Worm (Caenorhabditis elegans) whole organism, late embryonic: ENCODE results near the gene F47H4.2.

Source experiments
- C08G9.2 ChIP-seq: sonication (generic microtip); optimal IDR thresholded peaks from 2 replicates; lab custom pipeline; 2016; ENCODE audit warnings: mild to moderate bottlenecking, missing genetic modification characterization, moderate library complexity, missing compliant biosample characterization
- C38D4.7 ChIP-seq: fragments of 200-800 bp; sonication (Bioruptor generic); optimal IDR thresholded peaks from 2 replicates; lab custom pipeline; 2018; ENCODE audit warnings: mild to moderate bottlenecking, missing genetic modification characterization, moderate library complexity, missing compliant biosample characterization
- F13H6.1 ChIP-seq: sonication (generic microtip); optimal IDR thresholded peaks from 2 replicates; lab custom pipeline; 2016; ENCODE audit warnings: missing genetic modification characterization, missing compliant biosample characterization
- K02D7.2 ChIP-seq: sonication (generic microtip); optimal IDR thresholded peaks from 2 replicates; lab custom pipeline; 2017; ENCODE audit warnings: mild to moderate bottlenecking, missing genetic modification characterization, missing compliant biosample characterization
- T23F11.4 ChIP-seq: fragments of 200-800 bp; sonication (Bioruptor generic); optimal IDR thresholded peaks from 2 replicates; lab custom pipeline; 2018; ENCODE audit warnings: mild to moderate bottlenecking, missing genetic modification characterization, missing compliant biosample characterization
- ama-1 ChIP-seq: fragments of 150-350 bp; optimal IDR thresholded peaks from 2 replicates; lab custom pipeline; 2014
- ceh-18 ChIP-seq: sonication (generic microtip); optimal IDR thresholded peaks from 2 replicates; lab custom pipeline; 2016; ENCODE audit warnings: missing genetic modification characterization, missing compliant biosample characterization
- ceh-45 ChIP-seq: fragments of 200-800 bp; sonication (Bioruptor generic); IDR thresholded peaks from 2 replicates; pipeline ENCODE4 v1.3.6; 2022; ENCODE audit warnings: missing genetic modification reagents, missing genetic modification characterization, missing compliant biosample characterization
- ceh-48 ChIP-seq: sonication (generic microtip); optimal IDR thresholded peaks from 2 replicates; lab custom pipeline; 2016; ENCODE audit warnings: missing genetic modification characterization, inconsistent platforms, missing compliant biosample characterization
- ceh-6 ChIP-seq: fragments of 200-800 bp; sonication (Bioruptor generic); optimal IDR thresholded peaks from 2 replicates; lab custom pipeline; 2018; ENCODE audit warnings: mild to moderate bottlenecking, missing genetic modification characterization, missing compliant biosample characterization
- dmd-4 ChIP-seq: sonication (generic microtip); optimal IDR thresholded peaks from 2 replicates; lab custom pipeline; 2016; ENCODE audit warnings: borderline replicate concordance, missing genetic modification characterization, missing compliant biosample characterization
- elt-4 ChIP-seq: sonication (generic microtip); optimal IDR thresholded peaks from 2 replicates; lab custom pipeline; 2016; ENCODE audit warnings: missing genetic modification characterization, missing compliant biosample characterization
- ets-4 ChIP-seq: sonication (generic microtip); optimal IDR thresholded peaks from 2 replicates; lab custom pipeline; 2016; ENCODE audit warnings: missing genetic modification characterization, missing compliant biosample characterization
- eyg-1 ChIP-seq: sonication (generic microtip); optimal IDR thresholded peaks from 2 replicates; lab custom pipeline; 2016; ENCODE audit warnings: missing genotype, missing genetic modification characterization, missing compliant biosample characterization
- fax-1 ChIP-seq: sonication (generic microtip); optimal IDR thresholded peaks from 2 replicates; lab custom pipeline; 2016; ENCODE audit warnings: missing genotype, missing genetic modification characterization, missing compliant biosample characterization
- gmeb-2 ChIP-seq: sonication (generic microtip); optimal IDR thresholded peaks from 2 replicates; lab custom pipeline; 2016; ENCODE audit warnings: missing genetic modification characterization, inconsistent platforms, missing compliant biosample characterization
- hlh-13 ChIP-seq: fragments of 200-800 bp; sonication (Bioruptor generic); optimal IDR thresholded peaks from 2 replicates; lab custom pipeline; 2018; ENCODE audit warnings: mild to moderate bottlenecking, missing genetic modification characterization, missing compliant biosample characterization
- hlh-30 ChIP-seq: sonication (generic microtip); optimal IDR thresholded peaks from 2 replicates; lab custom pipeline; 2017; ENCODE audit warnings: antibody characterized with exemption, missing genetic modification characterization, missing compliant biosample characterization; ENCODE audit not compliant: insufficient read depth
- hlh-6 ChIP-seq: sonication (generic microtip); optimal IDR thresholded peaks from 2 replicates; lab custom pipeline; 2016; ENCODE audit warnings: missing genotype, missing genetic modification characterization, missing compliant biosample characterization
- lin-11 ChIP-seq: fragments of 200-800 bp; sonication (Bioruptor generic); optimal IDR thresholded peaks from 2 replicates; lab custom pipeline; 2018; ENCODE audit warnings: mild to moderate bottlenecking, missing genetic modification characterization, missing compliant biosample characterization
- madf-2 ChIP-seq: sonication (generic microtip); optimal IDR thresholded peaks from 2 replicates; lab custom pipeline; 2017; ENCODE audit warnings: missing genetic modification characterization, missing compliant biosample characterization
- mec-3 ChIP-seq: sonication (generic microtip); optimal IDR thresholded peaks from 2 replicates; lab custom pipeline; 2016; ENCODE audit warnings: borderline replicate concordance, missing genetic modification characterization, missing compliant biosample characterization
- nfya-1 ChIP-seq: sonication (generic microtip); optimal IDR thresholded peaks from 2 replicates; lab custom pipeline; 2017; ENCODE audit warnings: missing genetic modification characterization, mild to moderate bottlenecking, missing compliant biosample characterization, antibody characterized with exemption, moderate library complexity
- nhr-11 ChIP-seq: fragments of 150-350 bp; optimal IDR thresholded peaks from 2 replicates; lab custom pipeline; 2014; ENCODE audit warnings: missing biosample characterization, missing genetic modification characterization
- pag-3 ChIP-seq: sonication (generic microtip); optimal IDR thresholded peaks from 2 replicates; lab custom pipeline; 2016; ENCODE audit warnings: missing compliant biosample characterization, missing genetic modification characterization, borderline replicate concordance
- pat-9 ChIP-seq: fragments of 200-800 bp; sonication (Bioruptor generic); optimal IDR thresholded peaks from 2 replicates; lab custom pipeline; 2018; ENCODE audit warnings: mild to moderate bottlenecking, missing genetic modification characterization, moderate library complexity, missing compliant biosample characterization
- pha-4 ChIP-seq: fragments of 150-350 bp; optimal IDR thresholded peaks from 2 replicates; lab custom pipeline; 2018; ENCODE audit warnings: missing biosample characterization, missing genetic modification reagents, missing genetic modification characterization
- pros-1 ChIP-seq: fragments of 150-350 bp; optimal IDR thresholded peaks from 2 replicates; lab custom pipeline; 2014; ENCODE audit warnings: missing biosample characterization, missing genetic modification reagents, missing genetic modification characterization
- ref-2 ChIP-seq: sonication (generic microtip); optimal IDR thresholded peaks from 2 replicates; lab custom pipeline; 2016; ENCODE audit warnings: missing genetic modification characterization, missing compliant biosample characterization
- rnt-1 ChIP-seq: sonication (generic microtip); optimal IDR thresholded peaks from 2 replicates; lab custom pipeline; 2016; ENCODE audit warnings: missing genetic modification characterization, missing compliant biosample characterization
- sox-4 ChIP-seq: sonication (generic microtip); optimal IDR thresholded peaks from 2 replicates; lab custom pipeline; 2017; ENCODE audit warnings: mild to moderate bottlenecking, missing genetic modification characterization, inconsistent platforms, missing compliant biosample characterization
- syd-9 ChIP-seq: sonication (generic microtip); optimal IDR thresholded peaks from 2 replicates; lab custom pipeline; 2016; ENCODE audit warnings: mild to moderate bottlenecking, missing genetic modification characterization, moderate library complexity, missing compliant biosample characterization
- unc-3 ChIP-seq, 2 experiments: fragments of 200-800 bp in 1 of 2; sonication (Bioruptor generic) in 1 of 2; sonication (generic microtip) in 1 of 2; conservative IDR thresholded peaks in 1 of 2; optimal IDR thresholded peaks in 1 of 2; 2 replicates each; pipeline versions ENCODE4 v1.3.6 to Lab custom; 2016 to 2022; ENCODE audit warnings: missing compliant biosample characterization in 2 of 2, missing genetic modification characterization in 2 of 2, missing genetic modification reagents in 1 of 2
- unc-42 ChIP-seq: sonication (generic microtip); optimal IDR thresholded peaks from 2 replicates; lab custom pipeline; 2016; ENCODE audit warnings: missing genotype, missing genetic modification characterization, missing compliant biosample characterization
- unc-55 ChIP-seq: sonication (generic microtip); optimal IDR thresholded peaks from 2 replicates; lab custom pipeline; 2017; ENCODE audit warnings: missing biosample characterization, missing genetic modification reagents, missing genetic modification characterization
- ztf-16 ChIP-seq: sonication (generic microtip); optimal IDR thresholded peaks from 2 replicates; lab custom pipeline; 2017; ENCODE audit warnings: missing genetic modification characterization, missing compliant biosample characterization

F47H4.2 gene

DNA sequence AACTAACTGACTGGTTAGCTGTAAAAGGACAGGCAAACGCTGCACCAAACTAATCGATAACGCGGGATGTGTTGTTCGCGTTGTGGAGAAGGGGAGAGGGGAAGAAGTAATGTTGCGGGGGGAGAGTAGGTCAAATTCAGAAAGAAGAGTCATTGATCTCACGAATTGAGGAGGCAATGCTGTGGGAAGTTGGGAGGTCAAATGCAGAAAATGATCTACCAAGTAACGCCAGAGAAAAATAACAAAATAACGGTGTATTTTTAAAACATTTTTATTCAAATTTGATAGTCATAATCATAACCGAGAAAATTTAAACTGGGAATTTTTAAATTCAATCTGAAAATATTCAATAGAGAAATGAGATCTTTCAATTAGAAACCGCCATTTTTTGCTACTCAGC is 3.0 kb upstream of the F47H4.2 start, which contains the start of gene lsy-27:
Gene lsy-27 (minus strand): TSS at position 101 of the 400 bp plus-strand sequence.
- TF ChIP-seq ceh-48 (tag; lab: Kevin White, UChicago) (no peak), fax-1 (tag; lab: Kevin White, UChicago) (no peak), sox-4 (tag; lab: Kevin White, UChicago) (no peak), elt-4 (tag; lab: Kevin White, UChicago) (no peak), ztf-16 (tag; lab: Kevin White, UChicago) (no peak), F13H6.1 (no peak), rnt-1 (tag; lab: Kevin White, UChicago) (no peak), pat-9 (tag; lab: Kevin White, UChicago) (no peak), C38D4.7 (GFP tag; lab: Kevin White, UChicago) (no peak), ceh-18 (tag; lab: Kevin White, UChicago) (no peak), madf-2 (tag; lab: Kevin White, UChicago) (no peak), gmeb-2 (tag; lab: Kevin White, UChicago) (no peak), syd-9 (tag; lab: Kevin White, UChicago) (no peak), nhr-11 (tag; lab: Kevin White, UChicago) (no peak), C08G9.2 (tag; lab: Kevin White, UChicago) (no peak), unc-42 (no peak)

DNA sequence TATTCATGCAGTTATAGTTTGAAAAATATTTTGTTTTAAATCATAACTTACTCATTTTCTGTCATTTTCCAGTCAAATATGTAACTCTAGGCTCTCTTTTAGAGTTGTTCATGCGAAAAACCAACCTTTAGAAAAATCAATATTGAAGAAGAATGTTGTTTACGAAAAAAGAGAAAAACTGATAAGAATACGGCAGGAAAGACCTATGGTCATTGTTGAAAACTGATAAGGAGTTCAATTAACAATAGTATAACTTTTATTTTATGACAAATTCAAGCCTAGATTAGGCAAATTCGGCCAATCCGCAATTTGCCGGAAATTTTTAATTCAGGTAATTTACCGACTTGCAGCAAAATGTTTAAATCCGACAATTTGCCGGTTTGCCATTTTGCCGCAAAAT is 23.5 kb downstream of the F47H4.2 start, which contains the start of gene Y20C6A.1:
Gene Y20C6A.1 (minus strand): TSS at position 107 of the 400 bp plus-strand sequence.
- no peak for TF ChIP-seq K02D7.2 (tag; lab: Kevin White, UChicago)
- TF ChIP-seq nhr-11 (tag; lab: Kevin White, UChicago) = no peak
- TF ChIP-seq ceh-6 (GFP tag; lab: Kevin White, UChicago) = no peak
- TF ChIP-seq, all 69 proteins: peak for 0

- no peak for TF ChIP-seq ceh-48 (tag; lab: Kevin White, UChicago)
- TF ChIP-seq ceh-45 = no peak
- TF ChIP-seq hlh-13 = no peak
- no peak for TF ChIP-seq unc-3 (GFP tag; conservative IDR thresholded peaks at IDR 0.05; lab: Robert Waterston, UW)
- no peak for TF ChIP-seq unc-3 (tag; optimal IDR thresholded peaks at IDR 0.05; lab: Kevin White, UChicago)
- TF ChIP-seq ets-4 (tag; lab: Kevin White, UChicago) = no peak
- TF ChIP-seq pag-3 (tag; lab: Kevin White, UChicago) = no peak
- no peak for TF ChIP-seq ref-2 (tag; lab: Kevin White, UChicago)
- TF ChIP-seq ama-1 (lab: Kevin White, UChicago) = no peak
- no peak for TF ChIP-seq hlh-30 (tag; lab: Kevin White, UChicago)
- no peak for TF ChIP-seq unc-55 (GFP tag; lab: Kevin White, UChicago)
- TF ChIP-seq hlh-6 (tag; lab: Kevin White, UChicago) = no peak
- no peak for TF ChIP-seq sox-4 (tag; lab: Kevin White, UChicago)
- no peak for TF ChIP-seq pros-1 (tag; lab: Kevin White, UChicago)
- TF ChIP-seq mec-3 (tag; lab: Kevin White, UChicago) = no peak
- no peak for TF ChIP-seq dmd-4 (tag; lab: Kevin White, UChicago)
- no peak for TF ChIP-seq lin-11
- TF ChIP-seq, all 69 proteins: peak for 0
Measured at ce11 chrV:17377140-17377539, 24.0 kb downstream of the F47H4.2 start, which contains the start of gene fbxb-7. fbxb-7 (plus strand) TSS chrV:17377406.

- TF ChIP-seq eyg-1 (tag; lab: Kevin White, UChicago) (no peak), pat-9 (tag; lab: Kevin White, UChicago) (no peak), pha-4 (tag; lab: Kevin White, UChicago) (no peak), T23F11.4 (GFP tag; lab: Kevin White, UChicago) (no peak), unc-55 (GFP tag; lab: Kevin White, UChicago) (no peak), syd-9 (tag; lab: Kevin White, UChicago) (no peak), ceh-45 (no peak), nfya-1 (no peak)
Measured at ce11 chrV:17379932-17380331, 26.8 kb downstream of the F47H4.2 start, which contains the start of gene Y20C6A.4. Y20C6A.4 (plus strand) TSS chrV:17380232.
